Fruit fly (Drosophila melanogaster): Measurements from ENCODE around the gene CG4661.

The CG4661 gene

DNA sequence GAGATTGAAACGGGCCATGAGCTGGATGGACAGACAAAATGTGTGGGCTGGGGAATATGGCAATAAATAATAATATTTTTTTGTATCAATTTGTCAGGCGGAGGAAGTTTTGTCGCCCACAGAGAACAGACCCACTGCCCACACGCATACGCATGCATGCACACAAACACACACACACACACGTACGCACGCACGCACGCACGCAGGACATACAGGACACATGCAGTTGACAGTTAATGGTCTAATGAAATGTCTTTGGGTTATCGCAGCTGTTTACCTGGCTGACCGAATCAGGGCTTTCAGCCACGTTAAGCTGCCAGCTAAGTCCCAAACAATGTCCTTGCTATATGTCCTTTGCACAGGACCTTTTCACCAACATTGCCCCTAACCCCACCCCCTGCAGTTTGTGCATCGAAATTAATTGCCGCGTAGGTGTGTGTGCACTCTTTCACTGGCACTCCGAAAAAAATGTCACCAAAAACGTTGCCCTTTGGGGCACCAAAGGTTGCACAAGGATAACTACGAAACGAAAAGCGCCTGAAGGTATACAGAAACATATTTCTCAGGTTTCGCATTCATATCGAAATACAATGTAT lies 15.6 kb downstream of the CG4661 start:
- TF ChIP-seq Eip78C (GFP tag): no peak
- no peak for TF ChIP-seq CG3919 (GFP tag; optimal IDR thresholded peaks at IDR 0.05)
- no peak for TF ChIP-seq Blimp-1 (GFP tag; optimal IDR thresholded peaks at IDR 0.05)
- no peak for TF ChIP-seq Sox102F (GFP tag; optimal IDR thresholded peaks at IDR 0.05)
- TF ChIP-seq CG3032 (tag; optimal IDR thresholded peaks at IDR 0.05): no peak
- no peak for TF ChIP-seq Hr39 (GFP tag; optimal IDR thresholded peaks at IDR 0.05)
- no peak for TF ChIP-seq spab (GFP tag; optimal IDR thresholded peaks at IDR 0.05)
- TF ChIP-seq dac (GFP tag; optimal IDR thresholded peaks at IDR 0.05): no peak
- TF ChIP-seq CG6163 (GFP tag; IDR thresholded peaks at IDR 0.05): no peak
- TF ChIP-seq CG7368 (GFP tag; optimal IDR thresholded peaks at IDR 0.05): no peak
- no peak for TF ChIP-seq Hr38 (GFP tag; optimal IDR thresholded peaks at IDR 0.05)
- no peak for TF ChIP-seq salr (GFP tag; optimal IDR thresholded peaks at IDR 0.05)

DNA sequence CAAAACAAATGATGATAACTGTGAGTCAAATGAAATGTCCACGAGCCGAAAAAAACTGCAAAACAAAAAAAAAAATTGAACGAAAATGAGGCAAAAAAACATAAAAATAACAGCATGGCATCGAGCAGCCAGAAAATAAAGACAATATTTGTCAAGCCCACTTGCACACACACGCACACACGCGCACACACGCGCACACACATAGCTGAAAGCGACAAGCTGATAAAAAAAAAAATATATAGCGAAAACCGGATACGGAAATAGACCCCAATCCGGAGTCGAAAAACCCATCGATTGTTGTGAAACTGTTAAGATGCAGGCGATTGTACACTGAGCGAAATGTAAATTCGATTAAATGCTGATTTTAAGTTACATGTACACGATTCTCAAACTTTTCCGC lies 17.5 kb downstream of the CG4661 start:
- TF ChIP-seq eg (GFP tag; IDR thresholded peaks at IDR 0.05): no peak

DNA sequence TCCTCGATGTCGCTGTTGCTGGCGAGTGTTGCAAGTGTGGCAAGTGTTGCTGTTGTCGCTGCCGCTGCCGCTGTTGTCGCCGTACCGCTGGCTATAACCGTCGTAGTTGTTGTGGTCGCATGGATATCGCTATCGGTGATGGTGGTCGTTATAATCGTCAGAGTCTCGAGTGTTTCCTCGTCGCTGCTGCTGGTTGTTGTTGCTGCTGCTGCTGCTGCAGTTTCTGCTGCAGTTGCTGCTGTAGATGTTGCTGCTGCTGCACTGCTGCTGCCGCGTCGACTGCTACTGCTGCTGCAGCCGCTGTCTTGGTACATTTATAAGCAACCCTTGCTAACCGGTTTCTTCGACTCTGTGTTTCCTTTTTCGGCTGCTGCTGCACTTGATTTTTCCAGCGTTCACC lies 26.2 kb downstream of the CG4661 start:
- TF ChIP-seq fkh (GFP tag; optimal IDR thresholded peaks at IDR 0.05): no peak

DNA sequence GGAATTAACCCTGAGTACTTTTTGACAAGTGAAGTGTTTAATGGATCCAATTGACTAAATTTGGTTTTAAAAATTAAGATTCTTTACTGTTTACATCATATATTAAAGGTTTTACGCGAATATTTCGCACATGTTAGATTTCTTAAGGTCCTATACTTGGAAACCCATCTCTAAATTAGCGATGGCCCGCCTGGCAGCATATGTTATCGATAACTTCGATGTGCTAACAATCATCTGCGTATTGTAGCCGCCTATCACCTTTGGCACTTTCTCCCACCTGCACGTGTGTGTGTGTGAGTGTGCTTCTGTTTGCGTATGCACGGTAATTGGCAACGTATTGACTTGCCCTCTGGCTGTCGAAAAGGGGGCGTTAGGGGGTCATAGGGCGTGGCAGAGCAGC lies 36.0 kb downstream of the CG4661 start:
- TF ChIP-seq CG11762 (GFP tag; optimal IDR thresholded peaks at IDR 0.05; ENCODE audit: insufficient read depth) (no peak), CG1621 (tag; optimal IDR thresholded peaks at IDR 0.05) (no peak), CG16779 (tag; optimal IDR thresholded peaks at IDR 0.05) (no peak), Sox14 (GFP tag; optimal IDR thresholded peaks at IDR 0.05) (no peak), Gug (GFP tag; IDR thresholded peaks at IDR 0.05) (no peak), salr (GFP tag; optimal IDR thresholded peaks at IDR 0.05) (no peak), CG10631 (GFP tag; optimal IDR thresholded peaks at IDR 0.05) (no peak), net (GFP tag; optimal IDR thresholded peaks at IDR 0.05) (no peak), Lpt (GFP tag; optimal IDR thresholded peaks at IDR 0.05) (no peak), svp (GFP tag) (no peak), Hr38 (GFP tag; optimal IDR thresholded peaks at IDR 0.05) (no peak), CG8632 (GFP tag; optimal IDR thresholded peaks at IDR 0.05) (no peak), fkh (GFP tag; optimal IDR thresholded peaks at IDR 0.05) (no peak), CG8319 (GFP tag; optimal IDR thresholded peaks at IDR 0.05) (no peak), fd85E (GFP tag; optimal IDR thresholded peaks at IDR 0.05) (no peak), CG6808 (GFP tag; optimal IDR thresholded peaks at IDR 0.05) (no peak), dsx (GFP tag; optimal IDR thresholded peaks at IDR 0.05; ENCODE audit: poor library complexity, severe bottlenecking) (no peak), CG10669 (GFP tag; optimal IDR thresholded peaks at IDR 0.05) (no peak)

Data from whole organism, prepupa.